Fruit fly (Drosophila melanogaster) whole organism, adult: ENCODE data around the gene Fkbp59.

Source experiments
- CG12768 ChIP-seq: fragments of 200-800 bp; sonication (Bioruptor generic); optimal IDR thresholded peaks from 2 replicates; lab custom pipeline; 2017; ENCODE audit warnings: missing biosample characterization, missing genetic modification characterization, mild to moderate bottlenecking, moderate library complexity, missing genetic modification reagents
- CG14711 ChIP-seq: fragments of 200-800 bp; sonication (Bioruptor generic); optimal IDR thresholded peaks from 2 replicates; lab custom pipeline; 2018; ENCODE audit warnings: missing biosample characterization, mild to moderate bottlenecking, missing genetic modification characterization, moderate library complexity
- CG33017 ChIP-seq: fragments of 200-800 bp; sonication (Bioruptor generic); optimal IDR thresholded peaks from 2 replicates; lab custom pipeline; 2018; ENCODE audit warnings: missing biosample characterization, mild to moderate bottlenecking, missing genetic modification characterization, moderate library complexity
- CG7101 ChIP-seq: fragments of 200-800 bp; sonication (Bioruptor generic); optimal IDR thresholded peaks from 2 replicates; lab custom pipeline; 2018; ENCODE audit warnings: missing biosample characterization, mild to moderate bottlenecking, missing genetic modification characterization, moderate library complexity
- Clk ChIP-seq: fragments of 200-800 bp; sonication (Bioruptor generic); optimal IDR thresholded peaks from 2 replicates; lab custom pipeline; 2017; ENCODE audit warnings: missing biosample characterization, missing genetic modification characterization
- Crg-1 ChIP-seq: fragments of 200-800 bp; sonication (Bioruptor generic); optimal IDR thresholded peaks from 2 replicates; lab custom pipeline; 2016; ENCODE audit warnings: missing biosample characterization, missing genetic modification characterization
- bab1 ChIP-seq: fragments of 200-800 bp; sonication (Bioruptor generic); optimal IDR thresholded peaks from 3 replicates; lab custom pipeline; 2019; ENCODE audit warnings: missing biosample characterization, mild to moderate bottlenecking, missing genetic modification characterization, moderate library complexity
- cic ChIP-seq: fragments of 200-800 bp; sonication (Bioruptor generic); optimal IDR thresholded peaks from 2 replicates; lab custom pipeline; 2017; ENCODE audit warnings: missing biosample characterization, mild to moderate bottlenecking, missing genetic modification characterization, moderate library complexity
- cnc ChIP-seq, 2 experiments: fragments of >200 bp; optimal IDR thresholded peaks; 2 replicates each; lab custom pipeline; 2017
- kay ChIP-seq: fragments of 200-800 bp; sonication (Bioruptor generic); peaks from one replicate; lab custom pipeline; 2016; ENCODE audit warnings: missing biosample characterization, missing genetic modification characterization, borderline replicate concordance
- ovo ChIP-seq: fragments of 200-800 bp; sonication (Bioruptor generic); optimal IDR thresholded peaks from 2 replicates; lab custom pipeline; 2016; ENCODE audit warnings: missing biosample characterization, missing genetic modification characterization
- tj ChIP-seq: fragments of 200-800 bp; sonication (Bioruptor generic); optimal IDR thresholded peaks from 3 replicates; lab custom pipeline; 2017; ENCODE audit warnings: missing biosample characterization, mild to moderate bottlenecking, missing genetic modification characterization, moderate library complexity

- TF ChIP-seq ovo (GFP tag; lab: Kevin White, UChicago) = no peak
- TF ChIP-seq CG33017 (tag; lab: Kevin White, UChicago) = peak; percentile 72
- TF ChIP-seq CG14711 (tag; lab: Kevin White, UChicago) = peak; percentile 66
- peak; percentile 88 for TF ChIP-seq kay (GFP tag; lab: Kevin White, UChicago)
- peak; percentile 78 for TF ChIP-seq CG7101 (tag; lab: Kevin White, UChicago)
- no peak for TF ChIP-seq Clk (GFP tag; lab: Kevin White, UChicago)
- peak; percentile 56 for TF ChIP-seq tj
- TF ChIP-seq cnc (optimal IDR thresholded peaks at IDR 0.05; lab: Kevin White, UChicago) = no peak
- peak; percentile 24 for TF ChIP-seq cic (GFP tag; lab: Kevin White, UChicago)
- TF ChIP-seq bab1 (GFP tag; lab: Kevin White, UChicago) = peak; percentile 85
- no peak for TF ChIP-seq Crg-1 (GFP tag; lab: Kevin White, UChicago)
- TF ChIP-seq CG12768 (GFP tag; lab: Kevin White, UChicago) = peak; percentile 82
Measured at dm6 chr2L:9921401-9921800, 33.6 kb downstream of the Fkbp59 start, which contains the start of gene CG4592.
